In genomic region chr2L:19342018-19342417, dm6 we compare ENCODE assay signal across 1 fruit fly cellular context.
TF ChIP-seq lines count a peak whose summit lies in the region.

No protein-coding gene starts in this region.

TF ChIP-seq in whole organism, embryonic, 481 proteins besides CTCF, POLR2A, EP300 and RAD21 (continued from another document and continues in another):
- TF ChIP-seq CG12071 (GFP tag; optimal IDR thresholded peaks at IDR 0.05; lab: Kevin White, UChicago): no peak
- no peak for TF ChIP-seq cad (GFP tag; optimal IDR thresholded peaks at IDR 0.05; lab: Kevin White, UChicago)
- no peak for TF ChIP-seq org-1 (GFP tag; optimal IDR thresholded peaks at IDR 0.05; lab: Kevin White, UChicago)
- TF ChIP-seq mirr (GFP tag; optimal IDR thresholded peaks at IDR 0.05; lab: Kevin White, UChicago): no peak
- TF ChIP-seq Awh (GFP tag; IDR thresholded peaks at IDR 0.05; lab: Robert Waterston, UW): peak; percentile 43; the same call in 1 of the 2 replicates
- TF ChIP-seq CG6683 (GFP tag; optimal IDR thresholded peaks at IDR 0.05; lab: Kevin White, UChicago): no peak
- TF ChIP-seq Sox102F (GFP tag; optimal IDR thresholded peaks at IDR 0.05; lab: Kevin White, UChicago): peak; percentile 52
- TF ChIP-seq CG17361 (GFP tag; IDR thresholded peaks at IDR 0.05; lab: Robert Waterston, UW): peak; percentile 59; the same call in 1 of the 3 replicates
- TF ChIP-seq H15 (GFP tag; IDR thresholded peaks at IDR 0.05; lab: Robert Waterston, UW): peak; percentile 52; the same call in 1 of the 3 replicates
- no peak for TF ChIP-seq danr (GFP tag; IDR thresholded peaks at IDR 0.05; lab: Robert Waterston, UW)
- TF ChIP-seq CG7963 (GFP tag; IDR thresholded peaks at IDR 0.05; lab: Robert Waterston, UW; ENCODE audit: partially characterized antibody): no peak
- peak; percentile 26 for TF ChIP-seq Hr3 (GFP tag; optimal IDR thresholded peaks at IDR 0.05; lab: Kevin White, UChicago)
- TF ChIP-seq nerfin-2 (GFP tag; IDR thresholded peaks at IDR 0.05; lab: Robert Waterston, UW; ENCODE audit: partially characterized antibody): no peak
- TF ChIP-seq CG34224 (GFP tag; IDR thresholded peaks at IDR 0.05; lab: Robert Waterston, UW; ENCODE audit: partially characterized antibody): no peak
- TF ChIP-seq CG15601 (tag; optimal IDR thresholded peaks at IDR 0.05; lab: Kevin White, UChicago): peak; percentile 55
- no peak for TF ChIP-seq knrl (GFP tag; IDR thresholded peaks at IDR 0.05; lab: Robert Waterston, UW; ENCODE audit: partially characterized antibody)
- no peak for TF ChIP-seq wek (GFP tag; optimal IDR thresholded peaks at IDR 0.05; lab: Kevin White, UChicago)
- TF ChIP-seq dan (GFP tag; IDR thresholded peaks at IDR 0.05; lab: Robert Waterston, UW): no peak
- TF ChIP-seq CG6791 (GFP tag; IDR thresholded peaks at IDR 0.05; lab: Robert Waterston, UW; ENCODE audit: partially characterized antibody): no peak
- no peak for TF ChIP-seq Hsf (GFP tag; optimal IDR thresholded peaks at IDR 0.05; lab: Kevin White, UChicago)
- TF ChIP-seq Ets65A (GFP tag; lab: Kevin White, UChicago): no peak
- no peak for TF ChIP-seq Dref (GFP tag; IDR thresholded peaks at IDR 0.05; lab: Robert Waterston, UW)
- TF ChIP-seq inv (GFP tag; IDR thresholded peaks at IDR 0.05; lab: Robert Waterston, UW; ENCODE audit: partially characterized antibody): no peak
- peak; percentile 62 for TF ChIP-seq Xbp1 (GFP tag; optimal IDR thresholded peaks at IDR 0.05; lab: Kevin White, UChicago)
- peak; percentile 28 for TF ChIP-seq CG13424 (tag; optimal IDR thresholded peaks at IDR 0.05; lab: Kevin White, UChicago)
- no peak for TF ChIP-seq tgo (GFP tag; IDR thresholded peaks at IDR 0.05; lab: Robert Waterston, UW)
- TF ChIP-seq Neu2 (GFP tag; optimal IDR thresholded peaks at IDR 0.05; lab: Kevin White, UChicago; ENCODE audit: borderline replicate concordance): no peak
- no peak for TF ChIP-seq CG13287 (GFP tag; IDR thresholded peaks at IDR 0.05; lab: Robert Waterston, UW; ENCODE audit: partially characterized antibody)
- no peak for TF ChIP-seq disco-r (GFP tag; optimal IDR thresholded peaks at IDR 0.05; lab: Kevin White, UChicago)
- TF ChIP-seq CG15011 (GFP tag; optimal IDR thresholded peaks at IDR 0.05; lab: Kevin White, UChicago): no peak
- peak; percentile 30 for TF ChIP-seq CG12155 (GFP tag; optimal IDR thresholded peaks at IDR 0.05; lab: Kevin White, UChicago)
- no peak for TF ChIP-seq HmgD (GFP tag; optimal IDR thresholded peaks at IDR 0.05; lab: Kevin White, UChicago)
- TF ChIP-seq CG2120 (GFP tag; optimal IDR thresholded peaks at IDR 0.05; lab: Kevin White, UChicago): no peak
- TF ChIP-seq Meics (GFP tag; optimal IDR thresholded peaks at IDR 0.05; lab: Kevin White, UChicago): no peak
- TF ChIP-seq dysf (GFP tag; IDR thresholded peaks at IDR 0.05; lab: Robert Waterston, UW): peak; percentile 15; the same call in 1 of the 3 replicates
- no peak for TF ChIP-seq CG1647 (GFP tag; optimal IDR thresholded peaks at IDR 0.05; lab: Kevin White, UChicago)
- no peak for TF ChIP-seq Sry-β (GFP tag; optimal IDR thresholded peaks at IDR 0.05; lab: Kevin White, UChicago)
- TF ChIP-seq Ptx1 (GFP tag; IDR thresholded peaks at IDR 0.05; lab: Robert Waterston, UW): no peak
- TF ChIP-seq D (optimal IDR thresholded peaks at IDR 0.05; lab: Kevin White, UChicago): no peak
- peak; percentile 62 for TF ChIP-seq D (GFP tag; optimal IDR thresholded peaks at IDR 0.05; lab: Kevin White, UChicago)
- TF ChIP-seq BtbVII (GFP tag; optimal IDR thresholded peaks at IDR 0.05; lab: Kevin White, UChicago): no peak
- TF ChIP-seq ap (GFP tag; IDR thresholded peaks at IDR 0.05; lab: Robert Waterston, UW): no peak
- no peak for TF ChIP-seq CG8765 (GFP tag; IDR thresholded peaks at IDR 0.05; lab: Robert Waterston, UW)
- peak; percentile 21 for TF ChIP-seq CG18764 (GFP tag; optimal IDR thresholded peaks at IDR 0.05; lab: Kevin White, UChicago)
- TF ChIP-seq CG4404 (GFP tag; IDR thresholded peaks at IDR 0.05; lab: Robert Waterston, UW): no peak; the same call in 1 of the 2 replicates
- no peak for TF ChIP-seq hkb (optimal IDR thresholded peaks at IDR 0.05; lab: Kevin White, UChicago)
- no peak for TF ChIP-seq hkb (GFP tag; IDR thresholded peaks at IDR 0.05; lab: Robert Waterston, UW)
- no peak for TF ChIP-seq Ravus (GFP tag; IDR thresholded peaks at IDR 0.05; lab: Robert Waterston, UW)
- peak; percentile 7 for TF ChIP-seq CG4707 (GFP tag; optimal IDR thresholded peaks at IDR 0.05; lab: Kevin White, UChicago)
- TF ChIP-seq gfzf (GFP tag; optimal IDR thresholded peaks at IDR 0.05; lab: Kevin White, UChicago): no peak
- TF ChIP-seq sqz (GFP tag; optimal IDR thresholded peaks at IDR 0.05; lab: Kevin White, UChicago): no peak
- peak; percentile 37 for TF ChIP-seq CoRest (tag; optimal IDR thresholded peaks at IDR 0.05; lab: Kevin White, UChicago)
- no peak for TF ChIP-seq CG8290 (GFP tag; optimal IDR thresholded peaks at IDR 0.05; lab: Kevin White, UChicago)
- no peak for TF ChIP-seq CG8290 (tag; optimal IDR thresholded peaks at IDR 0.05; lab: Kevin White, UChicago)
- TF ChIP-seq lov (optimal IDR thresholded peaks at IDR 0.05; lab: Kevin White, UChicago): no peak
- TF ChIP-seq lov (GFP tag; IDR thresholded peaks at IDR 0.05; lab: Robert Waterston, UW): 0 out of 3 replicates have a peak, but pooled peaks have one; percentile 46
- TF ChIP-seq Blimp-1 (GFP tag; optimal IDR thresholded peaks at IDR 0.05; lab: Kevin White, UChicago): peak; percentile 74
- TF ChIP-seq MBD-R2 (GFP tag; IDR thresholded peaks at IDR 0.05; lab: Robert Waterston, UW): no peak
- peak; percentile 41 for TF ChIP-seq CG17359 (tag; optimal IDR thresholded peaks at IDR 0.05; lab: Kevin White, UChicago)
- no peak for TF ChIP-seq CG9876 (GFP tag; optimal IDR thresholded peaks at IDR 0.05; lab: Kevin White, UChicago)
- no peak for TF ChIP-seq CG12769 (tag; optimal IDR thresholded peaks at IDR 0.05; lab: Kevin White, UChicago)
- no peak for TF ChIP-seq CG7271 (tag; optimal IDR thresholded peaks at IDR 0.05; lab: Kevin White, UChicago)
- peak; percentile 27 for TF ChIP-seq Asciz (GFP tag; optimal IDR thresholded peaks at IDR 0.05; lab: Kevin White, UChicago)
- no peak for TF ChIP-seq BEAF-32 (GFP tag; optimal IDR thresholded peaks at IDR 0.05; lab: Kevin White, UChicago)
- no peak for TF ChIP-seq ro (GFP tag; IDR thresholded peaks at IDR 0.05; lab: Robert Waterston, UW)
- TF ChIP-seq CG15073 (GFP tag; optimal IDR thresholded peaks at IDR 0.05; lab: Kevin White, UChicago): no peak
- TF ChIP-seq z (GFP tag; IDR thresholded peaks at IDR 0.05; lab: Robert Waterston, UW): no peak
- TF ChIP-seq crp (GFP tag; optimal IDR thresholded peaks at IDR 0.05; lab: Kevin White, UChicago): no peak
- no peak for TF ChIP-seq aop (GFP tag; IDR thresholded peaks at IDR 0.05; lab: Robert Waterston, UW)
- TF ChIP-seq nmo (GFP tag; optimal IDR thresholded peaks at IDR 0.05; lab: Kevin White, UChicago): peak; percentile 36
- no peak for TF ChIP-seq usp (GFP tag; optimal IDR thresholded peaks at IDR 0.05; lab: Kevin White, UChicago)
- TF ChIP-seq tio (GFP tag; optimal IDR thresholded peaks at IDR 0.05; lab: Kevin White, UChicago): no peak
- TF ChIP-seq CG7839 (tag; optimal IDR thresholded peaks at IDR 0.05; lab: Kevin White, UChicago): peak; percentile 42
- TF ChIP-seq CG3847 (GFP tag; IDR thresholded peaks at IDR 0.05; lab: Robert Waterston, UW): no peak
- TF ChIP-seq pho (GFP tag; optimal IDR thresholded peaks at IDR 0.05; lab: Kevin White, UChicago): no peak
- TF ChIP-seq trh (GFP tag; optimal IDR thresholded peaks at IDR 0.05; lab: Kevin White, UChicago): no peak
- TF ChIP-seq CG14710 (tag; optimal IDR thresholded peaks at IDR 0.05; lab: Kevin White, UChicago): peak; percentile 55
- TF ChIP-seq CG5180 (GFP tag; optimal IDR thresholded peaks at IDR 0.05; lab: Kevin White, UChicago): peak; percentile 55
- TF ChIP-seq CG3281 (GFP tag; optimal IDR thresholded peaks at IDR 0.05; lab: Kevin White, UChicago): no peak
- no peak for TF ChIP-seq Hand (GFP tag; optimal IDR thresholded peaks at IDR 0.05; lab: Kevin White, UChicago)
- TF ChIP-seq yki (optimal IDR thresholded peaks at IDR 0.05; lab: Kevin White, UChicago): no peak
- peak; percentile 60 for TF ChIP-seq CG12391 (tag; optimal IDR thresholded peaks at IDR 0.05; lab: Kevin White, UChicago)
- peak; percentile 34 for TF ChIP-seq trem (tag; optimal IDR thresholded peaks at IDR 0.05; lab: Kevin White, UChicago)
- no peak for TF ChIP-seq Sin3A (optimal IDR thresholded peaks at IDR 0.05; lab: Kevin White, UChicago)
- no peak for TF ChIP-seq emc (GFP tag; optimal IDR thresholded peaks at IDR 0.05; lab: Kevin White, UChicago)
- TF ChIP-seq maf-S (GFP tag; optimal IDR thresholded peaks at IDR 0.05; lab: Kevin White, UChicago): no peak
- peak; percentile 49; the same call in 2 of the 3 replicates for TF ChIP-seq row (GFP tag; IDR thresholded peaks at IDR 0.05; lab: Robert Waterston, UW)
- TF ChIP-seq CG17612 (GFP tag; IDR thresholded peaks at IDR 0.05; lab: Robert Waterston, UW): no peak
- peak; percentile 37 for TF ChIP-seq Lhr (GFP tag; optimal IDR thresholded peaks at IDR 0.05; lab: Kevin White, UChicago)
- no peak for TF ChIP-seq zen2 (GFP tag; IDR thresholded peaks at IDR 0.05; lab: Robert Waterston, UW; ENCODE audit: partially characterized antibody)
- TF ChIP-seq cg (GFP tag; optimal IDR thresholded peaks at IDR 0.05; lab: Kevin White, UChicago): no peak
- TF ChIP-seq CG11093 (GFP tag; IDR thresholded peaks at IDR 0.05; lab: Robert Waterston, UW): peak; percentile 60; the same call in 1 of the 3 replicates
- TF ChIP-seq CG6654 (GFP tag; optimal IDR thresholded peaks at IDR 0.05; lab: Kevin White, UChicago): peak; percentile 23
- TF ChIP-seq D19B (GFP tag; optimal IDR thresholded peaks at IDR 0.05; lab: Kevin White, UChicago): no peak
- no peak for TF ChIP-seq Ets97D (GFP tag; optimal IDR thresholded peaks at IDR 0.05; lab: Kevin White, UChicago)
- 0 out of 2 replicates have a peak, but pooled peaks have one; percentile 35 for TF ChIP-seq Rx (GFP tag; IDR thresholded peaks at IDR 0.05; lab: Robert Waterston, UW)
- no peak for TF ChIP-seq CG10366 (GFP tag; IDR thresholded peaks at IDR 0.05; lab: Robert Waterston, UW)
- TF ChIP-seq wdn (GFP tag; IDR thresholded peaks at IDR 0.05; lab: Robert Waterston, UW): no peak
- TF ChIP-seq gce (GFP tag; IDR thresholded peaks at IDR 0.05; lab: Robert Waterston, UW): no peak
- no peak for TF ChIP-seq en (GFP tag; optimal IDR thresholded peaks at IDR 0.05; lab: Kevin White, UChicago)
- TF ChIP-seq sim (GFP tag; IDR thresholded peaks at IDR 0.05; lab: Robert Waterston, UW): 0 out of 2 replicates have a peak, but pooled peaks have one; percentile 28
- no peak for TF ChIP-seq cwo (GFP tag; optimal IDR thresholded peaks at IDR 0.05; lab: Kevin White, UChicago)
- TF ChIP-seq CG10267 (tag; optimal IDR thresholded peaks at IDR 0.05; lab: Kevin White, UChicago): peak; percentile 56
- TF ChIP-seq CG12104 (GFP tag; optimal IDR thresholded peaks at IDR 0.05; lab: Kevin White, UChicago): no peak
- TF ChIP-seq rib (GFP tag; IDR thresholded peaks at IDR 0.05; lab: Robert Waterston, UW): no peak
- TF ChIP-seq Nf-YC (tag; optimal IDR thresholded peaks at IDR 0.05; lab: Kevin White, UChicago): no peak
- TF ChIP-seq ftz-f1 (GFP tag; optimal IDR thresholded peaks at IDR 0.05; lab: Kevin White, UChicago): no peak
- TF ChIP-seq tna (GFP tag; IDR thresholded peaks at IDR 0.05; lab: Robert Waterston, UW; ENCODE audit: partially characterized antibody): no peak
- TF ChIP-seq ewg (GFP tag; optimal IDR thresholded peaks at IDR 0.05; lab: Kevin White, UChicago): no peak
- peak; percentile 36 for TF ChIP-seq pum (GFP tag; optimal IDR thresholded peaks at IDR 0.05; lab: Kevin White, UChicago)
- no peak for TF ChIP-seq CG4617 (GFP tag; optimal IDR thresholded peaks at IDR 0.05; lab: Kevin White, UChicago; ENCODE audit: borderline replicate concordance)
- no peak for TF ChIP-seq Usf (GFP tag; optimal IDR thresholded peaks at IDR 0.05; lab: Kevin White, UChicago)
- TF ChIP-seq amos (GFP tag; IDR thresholded peaks at IDR 0.05; lab: Robert Waterston, UW; ENCODE audit: partially characterized antibody): no peak
- TF ChIP-seq gcm (GFP tag; optimal IDR thresholded peaks at IDR 0.05; lab: Kevin White, UChicago): peak; percentile 94
- peak; percentile 7 for TF ChIP-seq D19A (tag; optimal IDR thresholded peaks at IDR 0.05; lab: Kevin White, UChicago)
- peak; percentile 34 for TF ChIP-seq CG33557 (GFP tag; optimal IDR thresholded peaks at IDR 0.05; lab: Kevin White, UChicago)
- no peak for TF ChIP-seq CG5245 (GFP tag; optimal IDR thresholded peaks at IDR 0.05; lab: Kevin White, UChicago)
- TF ChIP-seq CG11560 (tag; IDR thresholded peaks at IDR 0.05; lab: Robert Waterston, UW): no peak
- TF ChIP-seq h (optimal IDR thresholded peaks at IDR 0.05; lab: Kevin White, UChicago): no peak
- no peak for TF ChIP-seq da (GFP tag; optimal IDR thresholded peaks at IDR 0.05; lab: Kevin White, UChicago)
- TF ChIP-seq CG7928 (GFP tag; optimal IDR thresholded peaks at IDR 0.05; lab: Kevin White, UChicago): no peak
- TF ChIP-seq gem (tag; optimal IDR thresholded peaks at IDR 0.05; lab: Kevin White, UChicago): peak; percentile 73
- no peak for TF ChIP-seq ken (GFP tag; IDR thresholded peaks at IDR 0.05; lab: Robert Waterston, UW)
- TF ChIP-seq Ada2b (GFP tag; IDR thresholded peaks at IDR 0.05; lab: Robert Waterston, UW): no peak
- TF ChIP-seq repo (GFP tag; optimal IDR thresholded peaks at IDR 0.05; lab: Kevin White, UChicago): peak; percentile 12
- no peak for TF ChIP-seq Tbp (GFP tag; optimal IDR thresholded peaks at IDR 0.05; lab: Kevin White, UChicago)
- no peak for TF ChIP-seq CG9932 (GFP tag; IDR thresholded peaks at IDR 0.05; lab: Robert Waterston, UW)
- no peak for TF ChIP-seq CkIIα-i1 (GFP tag; IDR thresholded peaks at IDR 0.05; lab: Robert Waterston, UW)
- no peak for TF ChIP-seq CG33213 (GFP tag; optimal IDR thresholded peaks at IDR 0.05; lab: Kevin White, UChicago)
- no peak for TF ChIP-seq CG6813 (GFP tag; optimal IDR thresholded peaks at IDR 0.05; lab: Kevin White, UChicago)
- no peak for TF ChIP-seq Lim3 (GFP tag; IDR thresholded peaks at IDR 0.05; lab: Robert Waterston, UW)
- TF ChIP-seq chm (GFP tag; IDR thresholded peaks at IDR 0.05; lab: Robert Waterston, UW): no peak; the same call in 1 of the 2 replicates
- no peak for TF ChIP-seq CG13123 (GFP tag; optimal IDR thresholded peaks at IDR 0.05; lab: Kevin White, UChicago)
- TF ChIP-seq CG2129 (GFP tag; IDR thresholded peaks at IDR 0.05; lab: Robert Waterston, UW; ENCODE audit: partially characterized antibody): no peak
- TF ChIP-seq btn (GFP tag; optimal IDR thresholded peaks at IDR 0.05; lab: Kevin White, UChicago): no peak
- TF ChIP-seq gt (GFP tag; IDR thresholded peaks at IDR 0.05; lab: Robert Waterston, UW): no peak
